Worm (Caenorhabditis elegans) whole organism, L3 larva: ENCODE data around the gene clec-132.

Source experiments
- ama-1 ChIP-seq: fragments of 150-350 bp; optimal IDR thresholded peaks from 2 replicates; lab custom pipeline; 2018
- ceh-28 ChIP-seq: fragments of 150-350 bp; optimal IDR thresholded peaks from 2 replicates; lab custom pipeline; 2014; ENCODE audit warnings: missing biosample characterization, missing genetic modification reagents, missing genetic modification characterization
- ceh-82 ChIP-seq: fragments of 150-350 bp; optimal IDR thresholded peaks from 2 replicates; lab custom pipeline; 2014; ENCODE audit warnings: missing biosample characterization, missing genetic modification characterization
- ceh-9 ChIP-seq: sonication (generic microtip); optimal IDR thresholded peaks from 2 replicates; lab custom pipeline; 2018; ENCODE audit warnings: missing biosample characterization, missing genetic modification characterization
- daf-12 ChIP-seq: fragments of 150-350 bp; optimal IDR thresholded peaks from 2 replicates; lab custom pipeline; 2014; ENCODE audit warnings: missing biosample characterization, missing genetic modification reagents, missing genetic modification characterization
- egl-27 ChIP-seq: sonication (generic microtip); optimal IDR thresholded peaks from 4 replicates; lab custom pipeline; 2017; ENCODE audit warnings: missing biosample characterization, missing genetic modification reagents, missing genetic modification characterization
- egl-5 ChIP-seq: fragments of 150-350 bp; optimal IDR thresholded peaks from 2 replicates; lab custom pipeline; 2017; ENCODE audit warnings: missing biosample characterization, missing genetic modification reagents, missing genetic modification characterization, inconsistent platforms
- elt-1 ChIP-seq: fragments of 150-350 bp; optimal IDR thresholded peaks from 2 replicates; lab custom pipeline; 2014; ENCODE audit warnings: missing biosample characterization, missing genetic modification characterization
- elt-2 ChIP-seq: sonication (generic microtip); optimal IDR thresholded peaks from 2 replicates; lab custom pipeline; 2016; ENCODE audit warnings: missing genetic modification reagents, mild to moderate bottlenecking, missing genetic modification characterization, missing compliant biosample characterization
- elt-3 ChIP-seq, 3 experiments: fragments of 150-350 bp in 1 of 3; sonication (generic microtip) in 2 of 3; optimal IDR thresholded peaks; 2 replicates in 2 of 3; 4 replicates in 1 of 3; lab custom pipeline; 2014 to 2017; ENCODE audit warnings: missing biosample characterization in 3 of 3, missing genetic modification characterization in 3 of 3
- eor-1 ChIP-seq, 2 experiments: fragments of 150-350 bp; optimal IDR thresholded peaks; 2 replicates each; lab custom pipeline; 2014 to 2018; ENCODE audit warnings: missing biosample characterization in 2 of 2, missing genetic modification characterization in 2 of 2
- fkh-10 ChIP-seq: sonication (generic microtip); optimal IDR thresholded peaks from 2 replicates; lab custom pipeline; 2017; ENCODE audit warnings: missing biosample characterization, missing genetic modification reagents, missing genetic modification characterization
- fkh-2 ChIP-seq: fragments of 150-350 bp; optimal IDR thresholded peaks from 2 replicates; lab custom pipeline; 2014; ENCODE audit warnings: missing biosample characterization, missing genetic modification reagents, missing genetic modification characterization
- fos-1 ChIP-seq: fragments of 150-350 bp; optimal IDR thresholded peaks from 2 replicates; lab custom pipeline; 2014; ENCODE audit warnings: missing biosample characterization, missing genetic modification characterization
- hmg-11 ChIP-seq: sonication (generic microtip); optimal IDR thresholded peaks from 2 replicates; lab custom pipeline; 2016; ENCODE audit warnings: missing genetic modification characterization, missing compliant biosample characterization
- jun-1 ChIP-seq: fragments of 150-350 bp; optimal IDR thresholded peaks from 2 replicates; lab custom pipeline; 2014; ENCODE audit warnings: missing biosample characterization, missing genetic modification reagents, missing genetic modification characterization
- lin-15B ChIP-seq: fragments of 150-350 bp; optimal IDR thresholded peaks from 2 replicates; lab custom pipeline; 2014; ENCODE audit warnings: missing biosample characterization, missing genetic modification characterization
- lin-39 ChIP-seq: fragments of 150-350 bp; optimal IDR thresholded peaks from 2 replicates; lab custom pipeline; 2018; ENCODE audit warnings: missing biosample characterization, missing genetic modification reagents, missing genetic modification characterization
- mdl-1 ChIP-seq: fragments of 150-350 bp; optimal IDR thresholded peaks from 2 replicates; lab custom pipeline; 2014; ENCODE audit warnings: missing biosample characterization, missing genetic modification characterization
- nfya-1 ChIP-seq: sonication (generic microtip); optimal IDR thresholded peaks from 2 replicates; lab custom pipeline; 2017; ENCODE audit warnings: missing genetic modification characterization, mild to moderate bottlenecking, missing compliant biosample characterization, antibody characterized with exemption, moderate library complexity; ENCODE audit not compliant: insufficient read depth
- nhr-11 ChIP-seq: fragments of 150-350 bp; optimal IDR thresholded peaks from 2 replicates; lab custom pipeline; 2014; ENCODE audit warnings: missing biosample characterization, missing genetic modification characterization
- nhr-12 ChIP-seq: fragments of 150-350 bp; optimal IDR thresholded peaks from 2 replicates; lab custom pipeline; 2014; ENCODE audit warnings: missing biosample characterization, missing genetic modification characterization
- nhr-23 ChIP-seq: fragments of 150-350 bp; optimal IDR thresholded peaks from 2 replicates; lab custom pipeline; 2014; ENCODE audit warnings: missing biosample characterization, missing genetic modification reagents, missing genetic modification characterization
- nhr-25 ChIP-seq: sonication (generic microtip); optimal IDR thresholded peaks from 2 replicates; lab custom pipeline; 2017; ENCODE audit warnings: missing biosample characterization, missing genetic modification characterization
- nhr-67 ChIP-seq: fragments of 150-350 bp; optimal IDR thresholded peaks from 2 replicates; lab custom pipeline; 2014; ENCODE audit warnings: missing biosample characterization, missing genetic modification characterization
- nhr-77 ChIP-seq: fragments of 150-350 bp; optimal IDR thresholded peaks from 2 replicates; lab custom pipeline; 2014; ENCODE audit warnings: missing biosample characterization, missing genetic modification characterization
- pha-4 ChIP-seq: fragments of 150-350 bp; optimal IDR thresholded peaks from 2 replicates; lab custom pipeline; 2014; ENCODE audit warnings: missing biosample characterization, missing genetic modification reagents, missing genetic modification characterization
- sea-2 ChIP-seq: fragments of 150-350 bp; sonication (generic microtip); optimal IDR thresholded peaks from 4 replicates; lab custom pipeline; 2014; ENCODE audit warnings: missing biosample characterization, missing genetic modification reagents, missing genetic modification characterization
- skn-1 ChIP-seq: fragments of 150-350 bp; optimal IDR thresholded peaks from 2 replicates; lab custom pipeline; 2014; ENCODE audit warnings: missing biosample characterization, missing genetic modification characterization
- snpc-4 ChIP-seq: fragments of 150-350 bp; optimal IDR thresholded peaks from 2 replicates; lab custom pipeline; 2014; ENCODE audit warnings: missing biosample characterization, missing genetic modification characterization
- tbx-2 ChIP-seq: sonication (generic microtip); optimal IDR thresholded peaks from 2 replicates; lab custom pipeline; 2016; ENCODE audit warnings: mild to moderate bottlenecking, missing genetic modification characterization, missing compliant biosample characterization
- unc-39 ChIP-seq: sonication (generic microtip); optimal IDR thresholded peaks from 4 replicates; lab custom pipeline; 2017; ENCODE audit warnings: missing biosample characterization, missing genetic modification characterization
- unc-62 ChIP-seq: fragments of 150-350 bp; sonication (generic microtip); optimal IDR thresholded peaks from 4 replicates; lab custom pipeline; 2014; ENCODE audit warnings: missing biosample characterization, missing genetic modification reagents, missing genetic modification characterization
- zag-1 ChIP-seq: fragments of 150-350 bp; optimal IDR thresholded peaks from 2 replicates; lab custom pipeline; 2014; ENCODE audit warnings: missing biosample characterization, missing genetic modification characterization
- ztf-4 ChIP-seq: fragments of 150-350 bp; optimal IDR thresholded peaks from 2 replicates; lab custom pipeline; 2014; ENCODE audit warnings: missing biosample characterization, missing genetic modification characterization

Gene clec-132

DNA sequence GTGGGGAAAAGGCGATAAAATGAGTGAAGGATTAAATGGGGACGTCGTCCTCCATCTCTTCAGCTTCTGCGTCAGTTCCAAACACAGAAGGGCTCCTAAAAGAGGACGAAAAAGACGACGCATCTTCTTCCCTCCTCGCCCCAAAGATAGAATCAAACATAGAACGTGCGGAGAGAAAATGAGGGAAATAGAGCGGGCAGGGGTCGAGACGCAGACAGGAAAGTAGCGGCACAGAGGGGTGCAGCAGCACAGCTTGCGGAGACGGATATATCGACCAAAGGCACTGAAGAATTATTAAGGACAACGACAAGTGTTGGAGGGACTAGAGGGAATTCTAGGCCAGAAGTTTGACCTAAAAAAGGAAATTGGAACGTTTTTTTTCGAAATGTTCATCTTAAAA is 29.6 kb upstream of the clec-132 start:
- TF ChIP-seq hmg-11 (peak; percentile 81), tbx-2 (no peak), lin-39 (tag; lab: Kevin White, UChicago) (peak; percentile 71), eor-1 (tag; optimal IDR thresholded peaks at IDR 0.05; lab: Kevin White, UChicago) (no peak), nhr-77 (tag; lab: Kevin White, UChicago) (no peak), nfya-1 (tag; lab: Kevin White, UChicago) (peak; percentile 70), daf-12 (no peak), mdl-1 (tag; lab: Kevin White, UChicago) (no peak), lin-15B (tag; lab: Kevin White, UChicago) (peak; percentile 81), elt-2 (no peak), ama-1 (lab: Kevin White, UChicago) (no peak), unc-62 (GFP tag; lab: Kevin White, UChicago) (no peak), elt-1 (tag; lab: Kevin White, UChicago) (peak; percentile 23), skn-1 (tag; lab: Kevin White, UChicago) (peak; percentile 6), nhr-23 (tag; lab: Kevin White, UChicago) (peak; percentile 29), unc-39 (tag; lab: Kevin White, UChicago) (no peak)

ce11 chrII:3550352-3550751 is 26.5 kb upstream of the clec-132 start, which contains the start of gene W10G11.19:
Gene W10G11.19 (plus strand): TSS chrII:3550652.
- TF ChIP-seq elt-2 (peak; percentile 35), mdl-1 (tag; lab: Kevin White, UChicago) (no peak), pha-4 (tag; lab: Kevin White, UChicago) (no peak)

- no peak for TF ChIP-seq unc-39 (tag; lab: Kevin White, UChicago)
- TF ChIP-seq elt-3 (tag; optimal IDR thresholded peaks at IDR 0.05; lab: Kevin White, UChicago): no peak
- no peak for TF ChIP-seq ama-1 (lab: Kevin White, UChicago)
- no peak for TF ChIP-seq fkh-10 (GFP tag; lab: Kevin White, UChicago)
- TF ChIP-seq jun-1 (tag; lab: Kevin White, UChicago): no peak
- no peak for TF ChIP-seq nhr-11
- TF ChIP-seq lin-39 (tag; lab: Kevin White, UChicago): no peak
- TF ChIP-seq egl-27 (tag; lab: Kevin White, UChicago): no peak
- TF ChIP-seq nfya-1 (tag; lab: Kevin White, UChicago): peak; percentile 51
- TF ChIP-seq sea-2 (GFP tag; lab: Kevin White, UChicago): no peak
- no peak for TF ChIP-seq egl-5
- TF ChIP-seq nhr-12: no peak
- TF ChIP-seq nhr-25 (tag; lab: Kevin White, UChicago): no peak
- TF ChIP-seq elt-2: peak; percentile 28
- no peak for TF ChIP-seq fos-1 (tag; lab: Kevin White, UChicago)
- TF ChIP-seq hmg-11: no peak
- no peak for TF ChIP-seq ztf-4
- TF ChIP-seq tbx-2: peak; percentile 53
- TF ChIP-seq elt-1 (tag; lab: Kevin White, UChicago): no peak
- TF ChIP-seq snpc-4: peak; percentile 5
- TF ChIP-seq ceh-28: peak; percentile 29
- TF ChIP-seq ceh-9 (tag; lab: Kevin White, UChicago): no peak
- TF ChIP-seq lin-15B (tag; lab: Kevin White, UChicago): peak; percentile 59
- TF ChIP-seq nhr-23 (tag; lab: Kevin White, UChicago): peak; percentile 21
- TF ChIP-seq pha-4 (tag; lab: Kevin White, UChicago): no peak
- no peak for TF ChIP-seq ceh-82 (tag; lab: Kevin White, UChicago)
- no peak for TF ChIP-seq nhr-67
These were observed 23.4 kb upstream of the clec-132 start, which contains the start of gene dnc-3 for ce11 chrII:3553453-3553852. Gene dnc-3 (plus strand): TSS chrII:3553724.

DNA sequence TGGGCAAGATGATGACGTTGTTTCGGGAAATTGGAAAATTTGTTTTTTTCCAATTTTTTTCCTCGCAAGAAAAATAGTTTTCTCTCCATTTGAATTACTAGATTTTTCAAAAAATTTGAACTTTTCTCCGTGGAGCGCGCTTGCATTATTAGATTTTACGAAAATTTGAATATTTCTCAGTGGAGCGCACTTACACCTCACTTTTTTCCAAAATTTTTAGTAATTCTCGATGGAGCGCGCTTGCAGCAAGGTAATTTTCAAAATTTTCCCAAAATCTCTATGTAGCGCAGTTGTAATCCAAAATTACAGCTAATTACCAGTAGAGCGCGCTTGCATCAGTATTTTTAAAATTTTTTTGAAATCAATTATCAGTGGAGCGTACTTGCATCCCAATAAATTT is 22.2 kb upstream of the clec-132 start:
- TF ChIP-seq ceh-82 (tag; lab: Kevin White, UChicago): no peak
- no peak for TF ChIP-seq zag-1 (tag; lab: Kevin White, UChicago)
- no peak for TF ChIP-seq fos-1 (tag; lab: Kevin White, UChicago)
- TF ChIP-seq nhr-67: no peak
- TF ChIP-seq fkh-2 (tag; lab: Kevin White, UChicago): no peak
- no peak for TF ChIP-seq nhr-23 (tag; lab: Kevin White, UChicago)
- TF ChIP-seq sea-2 (GFP tag; lab: Kevin White, UChicago): no peak
- TF ChIP-seq, all 47 proteins: peak for 0
